Fruit fly (Drosophila melanogaster) whole organism, wandering third instar larva: ENCODE results near the gene Unr.

Experiments
- Abd-B ChIP-seq: fragments of >200 bp; optimal IDR thresholded peaks from 2 replicates; lab custom pipeline; 2017; ENCODE audit warnings: missing biosample characterization, missing genetic modification characterization
- CG32264 ChIP-seq: fragments of 200-800 bp; sonication (Bioruptor generic); optimal IDR thresholded peaks from 2 replicates; lab custom pipeline; 2016; ENCODE audit warnings: missing biosample characterization, missing genetic modification characterization
- CG9705 ChIP-seq: fragments of 200-800 bp; sonication (Bioruptor generic); optimal IDR thresholded peaks from 2 replicates; lab custom pipeline; 2018; ENCODE audit warnings: missing biosample characterization, mild to moderate bottlenecking, missing genetic modification characterization
- CrebA ChIP-seq: fragments of 200-800 bp; sonication (Bioruptor generic); optimal IDR thresholded peaks from 2 replicates; lab custom pipeline; 2016; ENCODE audit warnings: missing biosample characterization, mild to moderate bottlenecking, missing genetic modification characterization, borderline replicate concordance
- Dfd ChIP-seq: fragments of >200 bp; optimal IDR thresholded peaks from 2 replicates; lab custom pipeline; 2017; ENCODE audit warnings: missing biosample characterization, missing genetic modification characterization
- Dif ChIP-seq: fragments of 200-275, 200-300 bp; sonication (Bioruptor generic); optimal IDR thresholded peaks from 2 replicates; lab custom pipeline; 2018; ENCODE audit warnings: missing biosample characterization, missing genetic modification characterization; ENCODE audit not compliant: partially characterized antibody
- HLH106 ChIP-seq: fragments of 200-800 bp; optimal IDR thresholded peaks from 3 replicates; lab custom pipeline; 2019; ENCODE audit warnings: missing biosample characterization, mild to moderate bottlenecking, missing genetic modification characterization, moderate library complexity
- Hnf4 ChIP-seq: fragments of 200-800 bp; sonication (Bioruptor generic); optimal IDR thresholded peaks from 2 replicates; lab custom pipeline; 2016; ENCODE audit warnings: missing biosample characterization, mild to moderate bottlenecking, missing genetic modification characterization
- Hr83 ChIP-seq: fragments of 200-300 bp; sonication (Bioruptor generic); optimal IDR thresholded peaks from 2 replicates; lab custom pipeline; 2016; ENCODE audit warnings: missing biosample characterization, mild to moderate bottlenecking, missing genetic modification characterization, moderate library complexity; ENCODE audit not compliant: poor library complexity, severe bottlenecking
- Jra ChIP-seq: sonication (Bioruptor generic); optimal IDR thresholded peaks from 2 replicates; lab custom pipeline; 2016; ENCODE audit warnings: missing biosample characterization, missing genetic modification characterization
- Mio ChIP-seq: sonication (Bioruptor generic); optimal IDR thresholded peaks from 2 replicates; lab custom pipeline; 2016; ENCODE audit warnings: missing biosample characterization, missing genetic modification characterization
- Myc ChIP-seq: fragments of >200 bp; optimal IDR thresholded peaks from 2 replicates; lab custom pipeline; 2017
- N ChIP-seq: fragments of >200 bp; optimal IDR thresholded peaks from 2 replicates; lab custom pipeline; 2018; ENCODE audit warnings: missing biosample characterization, missing external identifiers, missing genetic modification characterization
- OdsH ChIP-seq: fragments of 200-800 bp; sonication (Bioruptor generic); optimal IDR thresholded peaks from 2 replicates; lab custom pipeline; 2016; ENCODE audit warnings: missing biosample characterization, mild to moderate bottlenecking, missing genetic modification characterization
- Rel ChIP-seq, 2 experiments: fragments of 200-800 bp; sonication (Bioruptor generic) in 1 of 2; optimal IDR thresholded peaks; 2 replicates in 1 of 2; 3 replicates in 1 of 2; lab custom pipeline; 2016 to 2019; ENCODE audit warnings: mild to moderate bottlenecking in 2 of 2, missing biosample characterization in 2 of 2, missing genetic modification characterization in 2 of 2, moderate library complexity in 1 of 2
- Sp1 ChIP-seq: fragments of 200-800 bp; sonication (Bioruptor generic); optimal IDR thresholded peaks from 3 replicates; lab custom pipeline; 2019; ENCODE audit warnings: missing biosample characterization, mild to moderate bottlenecking, missing genetic modification characterization, moderate library complexity
- Vsx2 ChIP-seq: fragments of 200-300, 225-300 bp; sonication (Bioruptor generic); optimal IDR thresholded peaks from 2 replicates; lab custom pipeline; 2018; ENCODE audit warnings: missing biosample characterization, missing genetic modification characterization; ENCODE audit not compliant: partially characterized antibody
- br ChIP-seq: fragments of 200-800 bp; sonication (Bioruptor generic); optimal IDR thresholded peaks from 2 replicates; lab custom pipeline; 2016; ENCODE audit warnings: missing biosample characterization, missing genetic modification characterization
- brk ChIP-seq: fragments of 200-800 bp; sonication (Bioruptor generic); optimal IDR thresholded peaks from 2 replicates; lab custom pipeline; 2016; ENCODE audit warnings: missing biosample characterization, mild to moderate bottlenecking, missing genetic modification characterization
- dmrt93B ChIP-seq: fragments of 200-800 bp; sonication (Bioruptor generic); optimal IDR thresholded peaks from 2 replicates; lab custom pipeline; 2018; ENCODE audit warnings: missing biosample characterization, mild to moderate bottlenecking, missing genetic modification characterization
- dsf ChIP-seq: sonication (Bioruptor generic); optimal IDR thresholded peaks from 2 replicates; lab custom pipeline; 2016; ENCODE audit warnings: missing biosample characterization, missing genetic modification characterization, borderline replicate concordance
- ey ChIP-seq: fragments of 200-800 bp; sonication (Bioruptor generic); optimal IDR thresholded peaks from 2 replicates; lab custom pipeline; 2016; ENCODE audit warnings: missing biosample characterization, missing genetic modification characterization
- foxo ChIP-seq, 2 experiments: fragments of 200-800 bp; sonication (Bioruptor generic); optimal IDR thresholded peaks; 2 replicates in 1 of 2; 3 replicates in 1 of 2; lab custom pipeline; 2016 to 2017; ENCODE audit warnings: missing biosample characterization in 2 of 2, missing genetic modification characterization in 2 of 2
- fru ChIP-seq: fragments of 200-800 bp; sonication (Bioruptor generic); optimal IDR thresholded peaks from 3 replicates; lab custom pipeline; 2016; ENCODE audit warnings: missing biosample characterization, mild to moderate bottlenecking, missing genetic modification characterization
- h ChIP-seq: fragments of 200-800 bp; sonication (Bioruptor generic); optimal IDR thresholded peaks from 3 replicates; lab custom pipeline; 2016; ENCODE audit warnings: missing biosample characterization, mild to moderate bottlenecking, missing genetic modification characterization
- lola ChIP-seq: fragments of >200 bp; optimal IDR thresholded peaks from 2 replicates; lab custom pipeline; 2017; ENCODE audit warnings: missing biosample characterization, missing genetic modification characterization
- pan ChIP-seq: fragments of >200 bp; optimal IDR thresholded peaks from 2 replicates; lab custom pipeline; 2017
- psq ChIP-seq: fragments of 200-800 bp; sonication (Bioruptor generic); optimal IDR thresholded peaks from 3 replicates; lab custom pipeline; 2017; ENCODE audit warnings: missing biosample characterization, mild to moderate bottlenecking, missing genetic modification characterization, moderate library complexity
- rgr ChIP-seq: fragments of 200-800 bp; sonication (Bioruptor generic); optimal IDR thresholded peaks from 3 replicates; lab custom pipeline; 2016; ENCODE audit warnings: missing biosample characterization, mild to moderate bottlenecking, missing genetic modification characterization
- sage ChIP-seq: fragments of 200-800 bp; sonication (Bioruptor generic); optimal IDR thresholded peaks from 2 replicates; lab custom pipeline; 2016; ENCODE audit warnings: missing biosample characterization, mild to moderate bottlenecking, missing genetic modification characterization
- sv ChIP-seq: fragments of 200-800 bp; sonication (Bioruptor generic); optimal IDR thresholded peaks from 3 replicates; lab custom pipeline; 2016; ENCODE audit warnings: missing biosample characterization, missing genetic modification characterization
- tai ChIP-seq: sonication (Bioruptor generic); optimal IDR thresholded peaks from 2 replicates; lab custom pipeline; 2016; ENCODE audit warnings: missing biosample characterization, missing genetic modification characterization
- woc ChIP-seq: sonication (Bioruptor generic); optimal IDR thresholded peaks from 2 replicates; lab custom pipeline; 2016; ENCODE audit warnings: missing biosample characterization, mild to moderate bottlenecking, missing genetic modification characterization

Gene Unr

dm6 chr3L:8412725-8413124 is 29.5 kb downstream of the Unr start, which contains the start of the genes Oseg1 and mtrm:
Gene Oseg1 (minus strand): TSS chr3L:8412825.
Gene mtrm (plus strand): TSS chr3L:8413012.
- TF ChIP-seq rgr (GFP tag; lab: Kevin White, UChicago) (no peak), Jra (GFP tag; lab: Kevin White, UChicago) (no peak), Vsx2 (GFP tag; lab: Kevin White, UChicago) (no peak)

DNA sequence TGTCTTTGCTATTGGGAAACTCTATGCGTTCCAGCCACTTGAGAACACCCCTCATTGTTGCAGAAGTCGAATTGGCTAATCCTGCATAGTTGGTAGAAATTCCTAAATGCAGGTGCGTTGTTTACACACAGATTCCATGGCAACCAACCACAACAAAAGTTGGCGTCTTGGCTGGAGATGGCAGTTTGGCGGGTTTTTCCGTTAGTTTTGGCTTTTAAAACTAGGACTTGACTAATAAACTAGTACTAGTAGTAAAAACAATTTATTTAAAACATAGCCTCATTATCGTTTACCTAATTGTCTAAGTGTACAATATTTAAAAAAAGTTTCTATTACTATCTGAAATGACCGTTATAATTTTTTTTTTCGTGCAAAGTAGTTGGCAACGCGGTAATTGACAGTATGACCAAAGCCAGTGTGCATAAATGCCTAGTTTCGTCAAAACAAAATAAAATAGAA is 30.7 kb downstream of the Unr start, which contains the start of gene Exo70:
TSS of gene Exo70 (plus strand) at position 413 of the 459 bp plus-strand sequence.
- TF ChIP-seq Mio (no peak), OdsH (no peak), Myc (peak; percentile 76), ey (GFP tag; lab: Kevin White, UChicago) (no peak), rgr (GFP tag; lab: Kevin White, UChicago) (no peak), CG32264 (GFP tag; lab: Kevin White, UChicago) (no peak), dsf (GFP tag; lab: Kevin White, UChicago) (no peak), Dif (no peak)

DNA sequence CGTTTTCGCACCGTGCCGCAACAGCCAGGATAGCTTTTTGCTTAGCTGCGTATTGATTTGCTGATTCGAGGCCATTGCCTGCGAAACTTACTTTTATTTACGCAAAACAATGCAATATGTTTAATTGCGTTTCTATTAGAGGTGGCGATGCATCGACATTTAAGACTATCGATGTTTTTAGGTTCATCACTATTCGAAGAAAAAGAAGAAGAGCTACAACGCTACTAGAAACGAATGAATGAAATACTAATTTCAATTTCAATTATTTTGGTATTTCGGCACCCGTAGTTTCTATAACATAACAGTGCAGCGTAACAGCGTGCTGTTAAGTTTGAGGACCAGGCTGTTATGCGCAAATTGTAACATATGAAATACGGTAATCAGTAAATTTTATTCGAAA is 37.1 kb downstream of the Unr start, which contains the start of the genes Tpt, mkg-p and CG13667:
TSS of gene Tpt (minus strand) at position 155 of the 400 bp plus-strand sequence.
TSS of gene mkg-p (minus strand) at position 155 of the 400 bp plus-strand sequence.
TSS of gene CG13667 (plus strand) at position 332 of the 400 bp plus-strand sequence.
- TF ChIP-seq Rel (GFP tag; optimal IDR thresholded peaks at IDR 0.05; lab: Kevin White, UChicago) (no peak), Rel (tag; optimal IDR thresholded peaks at IDR 0.05; lab: Kevin White, UChicago) (no peak), Myc (peak; percentile 10)

DNA sequence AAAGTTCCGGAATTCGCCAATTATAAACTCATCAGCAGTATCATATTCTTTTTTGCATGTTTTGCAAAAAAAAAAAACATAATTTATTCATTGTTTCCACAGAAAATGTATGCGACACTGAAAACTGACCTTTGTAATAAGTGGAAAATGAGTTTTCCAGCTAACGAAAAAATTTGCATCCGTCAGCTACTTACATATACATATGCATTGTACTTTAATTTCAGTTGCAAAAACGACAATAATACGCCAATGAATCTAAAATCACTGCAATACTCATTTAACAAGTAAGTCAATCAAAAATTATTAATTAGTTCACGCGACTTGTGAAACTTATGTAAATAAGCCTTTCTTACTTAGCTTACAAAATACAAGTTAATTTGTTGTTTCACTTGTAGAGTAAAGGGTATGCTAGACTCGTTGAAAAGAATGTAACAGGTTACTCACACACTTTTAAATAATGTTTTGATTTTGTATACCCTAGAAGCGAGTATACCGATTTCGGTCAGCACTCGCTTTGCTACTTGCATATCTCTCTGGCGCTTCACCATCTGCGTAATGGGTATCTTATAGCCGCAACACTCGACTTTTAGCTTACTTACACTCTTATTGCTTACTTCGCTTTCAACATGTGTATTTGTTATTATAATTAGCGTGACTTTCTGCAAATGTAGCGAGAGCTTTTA is 43.3 kb downstream of the Unr start:
- TF ChIP-seq Dif: no peak
- TF ChIP-seq OdsH: peak; percentile 73
- TF ChIP-seq psq: peak; percentile 58
- TF ChIP-seq Rel (GFP tag; optimal IDR thresholded peaks at IDR 0.05; lab: Kevin White, UChicago): no peak
- TF ChIP-seq Rel (tag; optimal IDR thresholded peaks at IDR 0.05; lab: Kevin White, UChicago): peak; percentile 32
- peak; percentile 12 for TF ChIP-seq Hr83 (GFP tag; lab: Kevin White, UChicago)
- TF ChIP-seq CG32264 (GFP tag; lab: Kevin White, UChicago): peak; percentile 63
- peak; percentile 83 for TF ChIP-seq HLH106 (tag; lab: Kevin White, UChicago)
- peak; percentile 79 for TF ChIP-seq ey (GFP tag; lab: Kevin White, UChicago)
- TF ChIP-seq CrebA (GFP tag; lab: Kevin White, UChicago): no peak
- TF ChIP-seq CG9705 (GFP tag; lab: Kevin White, UChicago): peak; percentile 44

dm6 chr3L:8396187-8396586 is 46.0 kb downstream of the Unr start:
- TF ChIP-seq N (no peak), sage (no peak), OdsH (no peak), CrebA (GFP tag; lab: Kevin White, UChicago) (no peak), Hnf4 (no peak), woc (no peak), rgr (GFP tag; lab: Kevin White, UChicago) (no peak), dmrt93B (no peak), fru (GFP tag; lab: Kevin White, UChicago) (no peak)
- TF ChIP-seq, all 38 proteins: peak for 0

DNA sequence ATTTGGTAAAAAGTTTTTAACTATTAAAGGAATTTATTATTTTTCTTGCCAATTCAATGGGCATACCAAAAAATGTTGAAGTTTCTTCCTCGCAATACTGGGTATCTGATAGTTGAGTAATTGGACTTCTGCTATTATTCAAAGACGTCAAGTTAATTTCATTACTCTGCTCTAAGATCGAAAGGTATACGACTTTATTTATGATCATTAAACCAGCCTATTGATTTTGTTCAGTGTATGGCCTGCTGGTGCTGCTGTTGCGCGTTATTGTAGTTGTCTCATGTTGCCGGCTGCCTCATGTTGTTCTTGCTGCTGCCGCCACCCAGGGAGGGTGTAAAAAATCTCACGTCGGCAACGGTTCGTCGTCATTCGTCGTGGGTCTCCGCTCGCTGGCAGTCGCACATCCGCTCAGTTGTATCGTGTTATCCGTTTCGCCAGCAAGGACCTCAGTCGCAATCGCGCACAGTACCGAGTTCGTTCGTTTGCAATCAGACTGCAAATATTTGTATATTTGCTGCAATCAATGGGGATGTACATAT is 46.5 kb downstream of the Unr start, which contains the start of gene CG7120:
TSS of gene CG7120 (plus strand) at position 371 of the 539 bp plus-strand sequence.
- TF ChIP-seq brk (no peak), sage (no peak), sv (GFP tag; lab: Kevin White, UChicago) (no peak), br (GFP tag; lab: Kevin White, UChicago) (no peak), lola (GFP tag; lab: Kevin White, UChicago) (no peak), tai (GFP tag; lab: Kevin White, UChicago) (no peak), Sp1 (no peak), psq (no peak), pan (no peak), Hnf4 (no peak), dsf (GFP tag; lab: Kevin White, UChicago) (no peak), h (GFP tag; lab: Kevin White, UChicago) (peak; percentile 57), Mio (no peak), fru (GFP tag; lab: Kevin White, UChicago) (peak; percentile 51), OdsH (no peak), rgr (GFP tag; lab: Kevin White, UChicago) (no peak), foxo (GFP tag; optimal IDR thresholded peaks at IDR 0.05; lab: Kevin White, UChicago) (peak in 1 of 2 experiments; percentile 51), HLH106 (tag; lab: Kevin White, UChicago) (peak; percentile 57), CrebA (GFP tag; lab: Kevin White, UChicago) (no peak), Vsx2 (GFP tag; lab: Kevin White, UChicago) (no peak), Abd-B (GFP tag; lab: Kevin White, UChicago) (no peak), Dfd (GFP tag; lab: Kevin White, UChicago) (no peak), CG32264 (GFP tag; lab: Kevin White, UChicago) (no peak), CG9705 (GFP tag; lab: Kevin White, UChicago) (no peak), Dif (no peak)
